Worm (Caenorhabditis elegans) whole organism, L3 larva: Measurements from ENCODE around the gene cdkl-1.

Experiments
- R02D3.7 ChIP-seq: fragments of 150-350 bp; optimal IDR thresholded peaks from 2 replicates; lab custom pipeline; 2014; ENCODE audit warnings: missing biosample characterization, missing genetic modification characterization
- aly-2 ChIP-seq: fragments of 150-350 bp; optimal IDR thresholded peaks from 2 replicates; lab custom pipeline; 2014; ENCODE audit warnings: missing biosample characterization, missing genetic modification characterization
- ama-1 ChIP-seq: fragments of 150-350 bp; optimal IDR thresholded peaks from 2 replicates; lab custom pipeline; 2018
- ceh-16 ChIP-seq: sonication (generic microtip); optimal IDR thresholded peaks from 2 replicates; lab custom pipeline; 2017; ENCODE audit warnings: missing biosample characterization, missing genetic modification characterization
- ceh-28 ChIP-seq: fragments of 150-350 bp; optimal IDR thresholded peaks from 2 replicates; lab custom pipeline; 2014; ENCODE audit warnings: missing biosample characterization, missing genetic modification reagents, missing genetic modification characterization
- ceh-82 ChIP-seq: fragments of 150-350 bp; optimal IDR thresholded peaks from 2 replicates; lab custom pipeline; 2014; ENCODE audit warnings: missing biosample characterization, missing genetic modification characterization
- daf-12 ChIP-seq: fragments of 150-350 bp; optimal IDR thresholded peaks from 2 replicates; lab custom pipeline; 2014; ENCODE audit warnings: missing biosample characterization, missing genetic modification reagents, missing genetic modification characterization
- egl-27 ChIP-seq: sonication (generic microtip); optimal IDR thresholded peaks from 4 replicates; lab custom pipeline; 2017; ENCODE audit warnings: missing biosample characterization, missing genetic modification reagents, missing genetic modification characterization
- elt-1 ChIP-seq: fragments of 150-350 bp; optimal IDR thresholded peaks from 2 replicates; lab custom pipeline; 2014; ENCODE audit warnings: missing biosample characterization, missing genetic modification characterization
- elt-2 ChIP-seq: sonication (generic microtip); optimal IDR thresholded peaks from 2 replicates; lab custom pipeline; 2016; ENCODE audit warnings: missing genetic modification reagents, mild to moderate bottlenecking, missing genetic modification characterization, missing compliant biosample characterization
- elt-3 ChIP-seq, 3 experiments: fragments of 150-350 bp in 1 of 3; sonication (generic microtip) in 2 of 3; optimal IDR thresholded peaks; 2 replicates in 2 of 3; 4 replicates in 1 of 3; lab custom pipeline; 2014 to 2017; ENCODE audit warnings: missing biosample characterization in 3 of 3, missing genetic modification characterization in 3 of 3
- fkh-10 ChIP-seq: sonication (generic microtip); optimal IDR thresholded peaks from 2 replicates; lab custom pipeline; 2017; ENCODE audit warnings: missing biosample characterization, missing genetic modification reagents, missing genetic modification characterization
- fkh-2 ChIP-seq: fragments of 150-350 bp; optimal IDR thresholded peaks from 2 replicates; lab custom pipeline; 2014; ENCODE audit warnings: missing biosample characterization, missing genetic modification reagents, missing genetic modification characterization
- fos-1 ChIP-seq: fragments of 150-350 bp; optimal IDR thresholded peaks from 2 replicates; lab custom pipeline; 2014; ENCODE audit warnings: missing biosample characterization, missing genetic modification characterization
- hmg-11 ChIP-seq: sonication (generic microtip); optimal IDR thresholded peaks from 2 replicates; lab custom pipeline; 2016; ENCODE audit warnings: missing genetic modification characterization, missing compliant biosample characterization
- jun-1 ChIP-seq: fragments of 150-350 bp; optimal IDR thresholded peaks from 2 replicates; lab custom pipeline; 2014; ENCODE audit warnings: missing biosample characterization, missing genetic modification reagents, missing genetic modification characterization
- lin-15B ChIP-seq: fragments of 150-350 bp; optimal IDR thresholded peaks from 2 replicates; lab custom pipeline; 2014; ENCODE audit warnings: missing biosample characterization, missing genetic modification characterization
- lin-39 ChIP-seq: fragments of 150-350 bp; optimal IDR thresholded peaks from 2 replicates; lab custom pipeline; 2018; ENCODE audit warnings: missing biosample characterization, missing genetic modification reagents, missing genetic modification characterization
- lsy-12 ChIP-seq: sonication (generic microtip); optimal IDR thresholded peaks from 2 replicates; lab custom pipeline; 2016; ENCODE audit warnings: mild to moderate bottlenecking, missing genetic modification characterization, missing compliant biosample characterization
- mdl-1 ChIP-seq: fragments of 150-350 bp; optimal IDR thresholded peaks from 2 replicates; lab custom pipeline; 2014; ENCODE audit warnings: missing biosample characterization, missing genetic modification characterization
- mml-1 ChIP-seq: fragments of 150-350 bp; sonication (generic microtip); optimal IDR thresholded peaks from 3 replicates; lab custom pipeline; 2014; ENCODE audit warnings: missing biosample characterization, missing genetic modification characterization
- nfya-1 ChIP-seq: sonication (generic microtip); optimal IDR thresholded peaks from 2 replicates; lab custom pipeline; 2017; ENCODE audit warnings: missing genetic modification characterization, mild to moderate bottlenecking, missing compliant biosample characterization, antibody characterized with exemption, moderate library complexity; ENCODE audit not compliant: insufficient read depth
- nhr-12 ChIP-seq: fragments of 150-350 bp; optimal IDR thresholded peaks from 2 replicates; lab custom pipeline; 2014; ENCODE audit warnings: missing biosample characterization, missing genetic modification characterization
- nhr-23 ChIP-seq: fragments of 150-350 bp; optimal IDR thresholded peaks from 2 replicates; lab custom pipeline; 2014; ENCODE audit warnings: missing biosample characterization, missing genetic modification reagents, missing genetic modification characterization
- nhr-25 ChIP-seq: sonication (generic microtip); optimal IDR thresholded peaks from 2 replicates; lab custom pipeline; 2017; ENCODE audit warnings: missing biosample characterization, missing genetic modification characterization
- nhr-43 ChIP-seq: sonication (generic microtip); optimal IDR thresholded peaks from 2 replicates; lab custom pipeline; 2016; ENCODE audit warnings: mild to moderate bottlenecking, missing genetic modification characterization, missing compliant biosample characterization; ENCODE audit not compliant: poor library complexity, severe bottlenecking
- nhr-67 ChIP-seq: fragments of 150-350 bp; optimal IDR thresholded peaks from 2 replicates; lab custom pipeline; 2014; ENCODE audit warnings: missing biosample characterization, missing genetic modification characterization
- nhr-77 ChIP-seq: fragments of 150-350 bp; optimal IDR thresholded peaks from 2 replicates; lab custom pipeline; 2014; ENCODE audit warnings: missing biosample characterization, missing genetic modification characterization
- pha-4 ChIP-seq: fragments of 150-350 bp; optimal IDR thresholded peaks from 2 replicates; lab custom pipeline; 2014; ENCODE audit warnings: missing biosample characterization, missing genetic modification reagents, missing genetic modification characterization
- sea-2 ChIP-seq: fragments of 150-350 bp; sonication (generic microtip); optimal IDR thresholded peaks from 4 replicates; lab custom pipeline; 2014; ENCODE audit warnings: missing biosample characterization, missing genetic modification reagents, missing genetic modification characterization
- skn-1 ChIP-seq: fragments of 150-350 bp; optimal IDR thresholded peaks from 2 replicates; lab custom pipeline; 2014; ENCODE audit warnings: missing biosample characterization, missing genetic modification characterization
- snpc-4 ChIP-seq: fragments of 150-350 bp; optimal IDR thresholded peaks from 2 replicates; lab custom pipeline; 2014; ENCODE audit warnings: missing biosample characterization, missing genetic modification characterization
- tbx-2 ChIP-seq: sonication (generic microtip); optimal IDR thresholded peaks from 2 replicates; lab custom pipeline; 2016; ENCODE audit warnings: mild to moderate bottlenecking, missing genetic modification characterization, missing compliant biosample characterization
- unc-39 ChIP-seq: sonication (generic microtip); optimal IDR thresholded peaks from 4 replicates; lab custom pipeline; 2017; ENCODE audit warnings: missing biosample characterization, missing genetic modification characterization
- unc-62 ChIP-seq: fragments of 150-350 bp; sonication (generic microtip); optimal IDR thresholded peaks from 4 replicates; lab custom pipeline; 2014; ENCODE audit warnings: missing biosample characterization, missing genetic modification reagents, missing genetic modification characterization
- ztf-11 ChIP-seq: fragments of 150-350 bp; optimal IDR thresholded peaks from 2 replicates; lab custom pipeline; 2014; ENCODE audit warnings: missing biosample characterization, missing genetic modification characterization
- ztf-4 ChIP-seq: fragments of 150-350 bp; optimal IDR thresholded peaks from 2 replicates; lab custom pipeline; 2014; ENCODE audit warnings: missing biosample characterization, missing genetic modification characterization

Gene cdkl-1

ce11 chrV:11071453-11071852 is 27.2 kb upstream of the cdkl-1 start:
- TF ChIP-seq lin-15B (no peak), nhr-25 (no peak), ama-1 (peak; percentile 20)
- TF ChIP-seq, all 47 proteins: peak for 1

- no peak for TF ChIP-seq nhr-67 (tag; lab: Kevin White, UChicago)
These were observed 25.3 kb upstream of the cdkl-1 start for ce11 chrV:11073354-11073753.

ce11 chrV:11074448-11074847 is 24.3 kb upstream of the cdkl-1 start, which contains the start of gene act-3:
Gene act-3 (minus strand): TSS chrV:11074498.
- TF ChIP-seq nfya-1 (tag; lab: Kevin White, UChicago): peak; percentile 40
- TF ChIP-seq pha-4 (tag; lab: Kevin White, UChicago): peak; percentile 1
- TF ChIP-seq lin-39: peak; percentile 27
- no peak for TF ChIP-seq snpc-4 (tag; lab: Kevin White, UChicago)
- no peak for TF ChIP-seq ceh-82 (tag; lab: Kevin White, UChicago)
- no peak for TF ChIP-seq jun-1 (tag; lab: Kevin White, UChicago)
- no peak for TF ChIP-seq ztf-4 (tag; lab: Kevin White, UChicago)
- no peak for TF ChIP-seq mml-1 (tag; lab: Kevin White, UChicago)
- TF ChIP-seq egl-27: no peak
- no peak for TF ChIP-seq ama-1
- TF ChIP-seq, all 47 proteins: peak for 3

- peak; percentile 26 for TF ChIP-seq nhr-23 (tag; lab: Kevin White, UChicago)
- TF ChIP-seq ama-1: peak; percentile 64
- TF ChIP-seq lin-39: no peak
- no peak for TF ChIP-seq ceh-16 (tag; lab: Kevin White, UChicago)
- no peak for TF ChIP-seq fkh-10 (GFP tag; lab: Kevin White, UChicago)
- peak; percentile 85 for TF ChIP-seq hmg-11 (tag; lab: Kevin White, UChicago)
- TF ChIP-seq lsy-12 (tag; lab: Kevin White, UChicago): no peak
- TF ChIP-seq sea-2 (GFP tag; lab: Kevin White, UChicago): no peak
- peak; percentile 28 for TF ChIP-seq snpc-4 (tag; lab: Kevin White, UChicago)
- TF ChIP-seq mdl-1 (tag; lab: Kevin White, UChicago): peak; percentile 23
- no peak for TF ChIP-seq elt-2
- no peak for TF ChIP-seq unc-62
- TF ChIP-seq ztf-11 (tag; lab: Kevin White, UChicago): no peak
- no peak for TF ChIP-seq elt-3 (tag; optimal IDR thresholded peaks at IDR 0.05; lab: Kevin White, UChicago)
- TF ChIP-seq lin-15B: peak; percentile 61
- TF ChIP-seq pha-4 (tag; lab: Kevin White, UChicago): no peak
- peak; percentile 78 for TF ChIP-seq nfya-1 (tag; lab: Kevin White, UChicago)
- TF ChIP-seq egl-27: no peak
- peak; percentile 68 for TF ChIP-seq nhr-25
- no peak for TF ChIP-seq ceh-28 (tag; lab: Kevin White, UChicago)
These were observed 23.3 kb upstream of the cdkl-1 start for ce11 chrV:11075209-11076027.

ce11 chrV:11076028-11076402 is 22.7 kb upstream of the cdkl-1 start:
- TF ChIP-seq tbx-2 (tag; lab: Kevin White, UChicago): peak; percentile 34
- TF ChIP-seq nhr-23 (tag; lab: Kevin White, UChicago): no peak
- no peak for TF ChIP-seq aly-2
- TF ChIP-seq fos-1 (tag; lab: Kevin White, UChicago): no peak
- TF ChIP-seq R02D3.7 (tag; lab: Kevin White, UChicago): no peak
- no peak for TF ChIP-seq fkh-2 (tag; lab: Kevin White, UChicago)
- TF ChIP-seq ztf-11 (tag; lab: Kevin White, UChicago): no peak
- TF ChIP-seq nhr-43 (tag; lab: Kevin White, UChicago): peak; percentile 14
- no peak for TF ChIP-seq ceh-16 (tag; lab: Kevin White, UChicago)

DNA sequence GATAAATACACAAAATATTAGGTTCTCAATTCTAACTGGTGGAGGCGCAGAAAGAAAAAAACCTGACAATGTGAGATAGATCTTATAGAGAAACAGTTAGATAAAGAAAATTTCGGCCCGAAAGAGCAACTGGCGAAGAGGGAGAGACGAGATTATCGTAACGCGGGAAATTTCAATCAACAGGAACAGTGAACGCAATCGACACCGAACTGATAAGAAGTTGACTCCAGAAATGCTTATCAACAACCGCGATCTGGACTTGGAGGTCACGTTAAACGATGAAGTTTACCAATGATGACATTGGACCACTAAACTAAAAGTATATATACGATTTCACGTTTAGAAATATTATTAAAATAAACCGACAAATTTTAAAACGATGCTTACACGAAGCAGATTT is 22.3 kb upstream of the cdkl-1 start:
- no peak for TF ChIP-seq daf-12 (tag; lab: Kevin White, UChicago)
- TF ChIP-seq nhr-77 (tag; lab: Kevin White, UChicago): no peak
- TF ChIP-seq fkh-2 (tag; lab: Kevin White, UChicago): no peak
- no peak for TF ChIP-seq mml-1 (tag; lab: Kevin White, UChicago)
- TF ChIP-seq nhr-25: peak; percentile 72
- TF ChIP-seq egl-27: no peak
- no peak for TF ChIP-seq skn-1 (tag; lab: Kevin White, UChicago)
- TF ChIP-seq unc-39: no peak
- no peak for TF ChIP-seq nhr-23 (tag; lab: Kevin White, UChicago)
- TF ChIP-seq mdl-1 (tag; lab: Kevin White, UChicago): no peak
- no peak for TF ChIP-seq nhr-43 (tag; lab: Kevin White, UChicago)
- TF ChIP-seq nhr-12: no peak
- TF ChIP-seq lsy-12 (tag; lab: Kevin White, UChicago): no peak
- TF ChIP-seq ztf-4 (tag; lab: Kevin White, UChicago): no peak
- no peak for TF ChIP-seq fkh-10 (GFP tag; lab: Kevin White, UChicago)
- TF ChIP-seq nfya-1 (tag; lab: Kevin White, UChicago): no peak
- no peak for TF ChIP-seq ceh-82 (tag; lab: Kevin White, UChicago)
- no peak for TF ChIP-seq R02D3.7 (tag; lab: Kevin White, UChicago)
- TF ChIP-seq sea-2 (GFP tag; lab: Kevin White, UChicago): no peak
- TF ChIP-seq elt-2: peak; percentile 52
- TF ChIP-seq nhr-67 (tag; lab: Kevin White, UChicago): no peak
- TF ChIP-seq elt-1 (tag; lab: Kevin White, UChicago): no peak
- TF ChIP-seq ceh-16 (tag; lab: Kevin White, UChicago): no peak
- TF ChIP-seq lin-15B: no peak
- TF ChIP-seq pha-4 (tag; lab: Kevin White, UChicago): peak; percentile 32
- TF ChIP-seq unc-62: no peak
- peak; percentile 4 for TF ChIP-seq jun-1 (tag; lab: Kevin White, UChicago)
- no peak for TF ChIP-seq hmg-11 (tag; lab: Kevin White, UChicago)
